Fruit fly (Drosophila melanogaster) whole organism, prepupa: ENCODE results near the gene CG33268.

Source experiments
- Blimp-1 ChIP-seq: fragments of 200-800 bp; sonication (Bioruptor generic); optimal IDR thresholded peaks from 3 replicates; lab custom pipeline; 2017; ENCODE audit warnings: missing biosample characterization, missing genetic modification characterization, mild to moderate bottlenecking, moderate library complexity, missing genetic modification reagents
- CG10669 ChIP-seq: fragments of 200-800 bp; sonication (Bioruptor generic); optimal IDR thresholded peaks from 3 replicates; lab custom pipeline; 2018; ENCODE audit warnings: missing biosample characterization, mild to moderate bottlenecking, missing genetic modification characterization, moderate library complexity
- CG11294 ChIP-seq: fragments of 200-800 bp; sonication (Bioruptor generic); IDR thresholded peaks from 2 replicates; pipeline ENCODE4 v1.3.6; 2022; ENCODE audit warnings: missing biosample characterization, missing genetic modification characterization
- CG11762 ChIP-seq: fragments of 200-800 bp; sonication (Bioruptor generic); optimal IDR thresholded peaks from 3 replicates; lab custom pipeline; 2016; ENCODE audit warnings: missing biosample characterization, missing genetic modification characterization; ENCODE audit not compliant: insufficient read depth
- CG11902 ChIP-seq: fragments of 200-800 bp; sonication (Bioruptor generic); optimal IDR thresholded peaks from 3 replicates; lab custom pipeline; 2016; ENCODE audit warnings: missing biosample characterization, missing genetic modification characterization
- CG15336 ChIP-seq: fragments of 200-800 bp; sonication (Bioruptor generic); IDR thresholded peaks from 2 replicates; pipeline ENCODE4 v1.3.6; 2022; ENCODE audit warnings: missing biosample characterization, missing genetic modification characterization
- CG1621 ChIP-seq: fragments of 200-800 bp; sonication (Bioruptor generic); optimal IDR thresholded peaks from 3 replicates; lab custom pipeline; 2018; ENCODE audit warnings: missing biosample characterization, mild to moderate bottlenecking, missing genetic modification characterization
- CG16779 ChIP-seq: fragments of 200-800 bp; sonication (Bioruptor generic); optimal IDR thresholded peaks from 3 replicates; lab custom pipeline; 2017; ENCODE audit warnings: missing biosample characterization, mild to moderate bottlenecking, missing genetic modification characterization
- CG3032 ChIP-seq: fragments of 200-800 bp; optimal IDR thresholded peaks from 2 replicates; lab custom pipeline; 2019; ENCODE audit warnings: missing biosample characterization, mild to moderate bottlenecking, missing genetic modification characterization, moderate library complexity
- CG31627 ChIP-seq: fragments of 200-800 bp; sonication (Bioruptor generic); optimal IDR thresholded peaks from 3 replicates; lab custom pipeline; 2016; ENCODE audit warnings: missing biosample characterization, missing genetic modification characterization
- CG32006 ChIP-seq: fragments of 200-800 bp; sonication (Bioruptor generic); optimal IDR thresholded peaks from 3 replicates; lab custom pipeline; 2017; ENCODE audit warnings: missing biosample characterization, mild to moderate bottlenecking, missing genetic modification characterization
- CG34406 ChIP-seq: fragments of 200-800 bp; sonication (Bioruptor generic); optimal IDR thresholded peaks from 3 replicates; lab custom pipeline; 2016; ENCODE audit warnings: missing biosample characterization, missing genetic modification characterization
- CG4318 ChIP-seq: fragments of 200-800 bp; sonication (Bioruptor generic); optimal IDR thresholded peaks from 3 replicates; lab custom pipeline; 2017; ENCODE audit warnings: missing biosample characterization, mild to moderate bottlenecking, missing genetic modification characterization
- CG6163 ChIP-seq: fragments of 200-800 bp; sonication (Bioruptor generic); IDR thresholded peaks from 3 replicates; pipeline ENCODE4 v1.3.6; 2022; ENCODE audit warnings: missing biosample characterization, missing genetic modification characterization
- CG6792 ChIP-seq: fragments of 200-800 bp; sonication (Bioruptor generic); optimal IDR thresholded peaks from 3 replicates; lab custom pipeline; 2016; ENCODE audit warnings: missing biosample characterization, missing genetic modification characterization
- CG6854 ChIP-seq: fragments of 200-800 bp; sonication (Bioruptor generic); optimal IDR thresholded peaks from 2 replicates; lab custom pipeline; 2017; ENCODE audit warnings: missing biosample characterization, mild to moderate bottlenecking, missing genetic modification characterization
- CG7368 ChIP-seq: fragments of 200-800 bp; sonication (Bioruptor generic); optimal IDR thresholded peaks from 3 replicates; lab custom pipeline; 2016; ENCODE audit warnings: missing biosample characterization, missing genetic modification characterization
- CG8119 ChIP-seq: fragments of 200-800 bp; sonication (Bioruptor generic); IDR thresholded peaks from 3 replicates; pipeline ENCODE4 v1.3.6; 2022; ENCODE audit warnings: missing biosample characterization, missing genetic modification characterization
- CG8319 ChIP-seq: fragments of 200-800 bp; sonication (Bioruptor generic); optimal IDR thresholded peaks from 3 replicates; lab custom pipeline; 2016; ENCODE audit warnings: missing biosample characterization, missing genetic modification characterization
- CG8632 ChIP-seq: fragments of 200-800 bp; sonication (Bioruptor generic); optimal IDR thresholded peaks from 3 replicates; lab custom pipeline; 2016; ENCODE audit warnings: missing biosample characterization, missing genetic modification characterization
- CG9139 ChIP-seq: fragments of 200-800 bp; sonication (Bioruptor generic); optimal IDR thresholded peaks from 3 replicates; lab custom pipeline; 2017; ENCODE audit warnings: missing biosample characterization, mild to moderate bottlenecking, missing genetic modification characterization
- Eip75B ChIP-seq: fragments of 200-800 bp; sonication (Bioruptor generic); optimal IDR thresholded peaks from 3 replicates; lab custom pipeline; 2016; ENCODE audit warnings: missing biosample characterization, missing genetic modification characterization
- Eip78C ChIP-seq: fragments of 200-800 bp; sonication (Bioruptor generic); peaks from one replicate; lab custom pipeline; 2016; ENCODE audit warnings: missing biosample characterization, missing genetic modification characterization
- Eip93F ChIP-seq: fragments of 200-800 bp; sonication (Bioruptor generic); optimal IDR thresholded peaks from 2 replicates; lab custom pipeline; 2016; ENCODE audit warnings: missing biosample characterization, mild to moderate bottlenecking, missing genetic modification characterization
- Ets21C ChIP-seq: fragments of 200-800 bp; sonication (Bioruptor generic); optimal IDR thresholded peaks from 3 replicates; lab custom pipeline; 2016; ENCODE audit warnings: missing biosample characterization, missing genetic modification characterization
- Ets96B ChIP-seq: fragments of 200-800 bp; optimal IDR thresholded peaks from 2 replicates; lab custom pipeline; 2019; ENCODE audit warnings: missing biosample characterization, mild to moderate bottlenecking, missing genetic modification characterization, moderate library complexity
- Gug ChIP-seq: fragments of 200-800 bp; sonication (Bioruptor generic); IDR thresholded peaks from 2 replicates; pipeline ENCODE4 v1.3.6; 2022; ENCODE audit warnings: missing biosample characterization, missing genetic modification characterization
- Hr39 ChIP-seq: fragments of 200-800 bp; sonication (Bioruptor generic); optimal IDR thresholded peaks from 2 replicates; lab custom pipeline; 2016; ENCODE audit warnings: missing biosample characterization, missing genetic modification characterization
- Hr4 ChIP-seq: fragments of 200-800 bp; sonication (Bioruptor generic); optimal IDR thresholded peaks from 3 replicates; lab custom pipeline; 2016; ENCODE audit warnings: missing biosample characterization, missing genetic modification characterization
- Lpt ChIP-seq: fragments of 200-800 bp; sonication (Bioruptor generic); optimal IDR thresholded peaks from 3 replicates; lab custom pipeline; 2016; ENCODE audit warnings: missing biosample characterization, missing genetic modification characterization
- OdsH ChIP-seq: fragments of 200-800 bp; sonication (Bioruptor generic); optimal IDR thresholded peaks from 3 replicates; lab custom pipeline; 2016; ENCODE audit warnings: missing biosample characterization, missing genetic modification characterization
- Smox ChIP-seq: fragments of 200-800 bp; sonication (Bioruptor generic); optimal IDR thresholded peaks from 3 replicates; lab custom pipeline; 2016; ENCODE audit warnings: missing biosample characterization, missing genetic modification characterization
- Sox102F ChIP-seq: fragments of 200-800 bp; sonication (Bioruptor generic); optimal IDR thresholded peaks from 2 replicates; lab custom pipeline; 2016; ENCODE audit warnings: missing biosample characterization, mild to moderate bottlenecking, missing genetic modification characterization
- Sox14 ChIP-seq: fragments of 200-800 bp; sonication (Bioruptor generic); optimal IDR thresholded peaks from 3 replicates; lab custom pipeline; 2016; ENCODE audit warnings: missing biosample characterization, missing genetic modification characterization
- Sox15 ChIP-seq: fragments of 200-800 bp; sonication (Bioruptor generic); optimal IDR thresholded peaks from 3 replicates; lab custom pipeline; 2016; ENCODE audit warnings: missing biosample characterization, missing genetic modification characterization
- achi ChIP-seq: fragments of 200-800 bp; sonication (Bioruptor generic); optimal IDR thresholded peaks from 3 replicates; lab custom pipeline; 2016; ENCODE audit warnings: missing biosample characterization, missing genetic modification characterization
- acj6 ChIP-seq: fragments of 200-800 bp; sonication (Bioruptor generic); optimal IDR thresholded peaks from 3 replicates; lab custom pipeline; 2016; ENCODE audit warnings: missing biosample characterization, missing genetic modification characterization
- cyc ChIP-seq: fragments of 200-800 bp; sonication (Bioruptor generic); optimal IDR thresholded peaks from 3 replicates; lab custom pipeline; 2016; ENCODE audit warnings: missing biosample characterization, missing genetic modification characterization
- dac ChIP-seq: fragments of 200-800 bp; sonication (Bioruptor generic); optimal IDR thresholded peaks from 2 replicates; lab custom pipeline; 2017; ENCODE audit warnings: missing biosample characterization, mild to moderate bottlenecking, missing genetic modification characterization
- dsx ChIP-seq: fragments of 200-800 bp; optimal IDR thresholded peaks from 3 replicates; lab custom pipeline; 2019; ENCODE audit warnings: missing biosample characterization, mild to moderate bottlenecking, missing genetic modification characterization, moderate library complexity; ENCODE audit not compliant: poor library complexity, severe bottlenecking
- eg ChIP-seq: fragments of 200-800 bp; sonication (Bioruptor generic); IDR thresholded peaks from 3 replicates; pipeline ENCODE4 v1.3.6; 2022; ENCODE audit warnings: missing biosample characterization, missing genetic modification characterization
- esn ChIP-seq: fragments of 200-800 bp; sonication (Bioruptor generic); optimal IDR thresholded peaks from 2 replicates; lab custom pipeline; 2016; ENCODE audit warnings: missing biosample characterization, mild to moderate bottlenecking, missing genetic modification characterization, moderate library complexity
- fd85E ChIP-seq: fragments of 200-800 bp; sonication (Bioruptor generic); optimal IDR thresholded peaks from 3 replicates; lab custom pipeline; 2016; ENCODE audit warnings: missing biosample characterization, missing genetic modification characterization
- fkh ChIP-seq: fragments of 200-800 bp; sonication (Bioruptor generic); optimal IDR thresholded peaks from 3 replicates; lab custom pipeline; 2017; ENCODE audit warnings: missing biosample characterization, mild to moderate bottlenecking, missing genetic modification characterization, moderate library complexity
- lz ChIP-seq: fragments of 200-800 bp; sonication (Bioruptor generic); optimal IDR thresholded peaks from 3 replicates; lab custom pipeline; 2016; ENCODE audit warnings: missing biosample characterization, missing genetic modification characterization
- net ChIP-seq: fragments of 200-800 bp; sonication (Bioruptor generic); optimal IDR thresholded peaks from 3 replicates; lab custom pipeline; 2016; ENCODE audit warnings: missing biosample characterization, missing genetic modification characterization
- pdm3 ChIP-seq: fragments of 200-800 bp; sonication (Bioruptor generic); optimal IDR thresholded peaks from 3 replicates; lab custom pipeline; 2016; ENCODE audit warnings: missing biosample characterization, missing genetic modification characterization
- ss ChIP-seq, 2 experiments: fragments of 200-800 bp; sonication (Bioruptor generic); optimal IDR thresholded peaks; 2 replicates in 1 of 2; 3 replicates in 1 of 2; lab custom pipeline; 2017 to 2018; ENCODE audit warnings: mild to moderate bottlenecking in 2 of 2, missing biosample characterization in 2 of 2, missing genetic modification characterization in 2 of 2, moderate library complexity in 1 of 2
- svp ChIP-seq: fragments of 200-800 bp; sonication (Bioruptor generic); peaks from one replicate; lab custom pipeline; 2016; ENCODE audit warnings: missing biosample characterization, missing genetic modification characterization
- vri ChIP-seq: fragments of 200-800 bp; sonication (Bioruptor generic); optimal IDR thresholded peaks from 3 replicates; lab custom pipeline; 2016; ENCODE audit warnings: missing biosample characterization, mild to moderate bottlenecking, missing genetic modification characterization

Gene CG33268

DNA sequence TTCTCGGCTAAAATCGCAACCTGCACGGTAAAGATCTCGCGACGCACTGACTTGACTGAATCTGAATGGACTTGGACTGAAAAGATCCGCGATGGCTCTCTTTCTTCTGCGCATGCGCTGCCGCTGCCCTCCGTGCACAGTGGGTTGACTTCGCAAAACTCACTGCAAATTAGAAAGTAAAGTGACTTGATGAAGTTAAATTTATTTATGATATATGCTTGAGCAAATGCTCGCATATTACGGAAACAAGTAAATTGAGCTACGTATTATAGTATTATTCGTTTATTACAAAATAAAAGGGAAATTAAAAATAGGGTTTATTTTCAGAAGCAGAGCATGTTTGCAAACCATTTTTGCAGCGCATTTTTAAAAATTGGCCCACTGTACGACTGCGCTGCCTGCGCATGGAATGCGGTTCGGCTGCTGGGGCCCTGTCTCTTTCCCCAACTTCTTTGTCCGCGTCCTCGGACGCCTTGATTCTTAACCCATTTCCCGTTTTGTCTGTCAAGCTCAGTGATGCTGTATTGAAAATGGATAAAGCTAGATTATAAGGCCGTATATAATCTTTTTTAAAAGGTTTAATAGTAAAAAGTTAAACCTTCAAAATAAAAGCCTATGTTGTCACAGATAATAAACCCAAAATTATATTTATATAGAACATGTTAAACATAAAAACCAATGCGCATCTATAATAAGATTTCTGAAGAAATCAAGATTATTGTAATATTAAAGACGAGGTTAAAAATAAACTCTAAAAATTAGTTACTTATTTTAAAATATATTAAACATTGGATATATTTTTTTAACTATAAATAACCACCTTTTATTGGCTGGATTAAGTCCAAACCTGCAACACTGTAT, 3.1 kb downstream of the CG33268 start, which contains the start of gene rt:
Gene rt, minus strand, starts transcription at position 51 of the 861 bp plus-strand sequence.
- TF ChIP-seq CG16779 (tag; lab: Kevin White, UChicago) (peak; percentile 81), CG6854 (GFP tag; lab: Kevin White, UChicago) (peak; percentile 81), CG8632 (GFP tag; lab: Kevin White, UChicago) (peak; percentile 70), Blimp-1 (no peak), pdm3 (peak; percentile 82), CG32006 (GFP tag; lab: Kevin White, UChicago) (peak; percentile 83), CG11762 (GFP tag; lab: Kevin White, UChicago) (peak; percentile 70), esn (GFP tag; lab: Kevin White, UChicago) (peak; percentile 82), Lpt (peak; percentile 67), CG6163 (GFP tag; lab: Robert Waterston, UW) (peak; percentile 78; the same call in 2 of the 3 replicates), Ets96B (tag; lab: Kevin White, UChicago) (peak; percentile 88), CG4318 (peak; percentile 61), ss (GFP tag; optimal IDR thresholded peaks at IDR 0.05; lab: Kevin White, UChicago) (peak; percentile 81 to 89), acj6 (GFP tag; lab: Kevin White, UChicago) (peak; percentile 77), net (GFP tag; lab: Kevin White, UChicago) (peak; percentile 84), Ets21C (peak; percentile 73), achi (GFP tag; lab: Kevin White, UChicago) (peak; percentile 76), CG9139 (peak; percentile 82), Gug (peak; percentile 63), cyc (GFP tag; lab: Kevin White, UChicago) (peak; percentile 77), fkh (GFP tag; lab: Kevin White, UChicago) (no peak), Sox15 (GFP tag; lab: Kevin White, UChicago) (peak; percentile 62), Smox (GFP tag; lab: Kevin White, UChicago) (peak; percentile 78), CG34406 (GFP tag; lab: Kevin White, UChicago) (peak; percentile 78), Hr39 (GFP tag; lab: Kevin White, UChicago) (peak; percentile 62), CG8119 (GFP tag; lab: Robert Waterston, UW) (peak; percentile 83), dsx (GFP tag; lab: Kevin White, UChicago) (peak; percentile 85), fd85E (GFP tag; lab: Kevin White, UChicago) (no peak), eg (GFP tag; lab: Robert Waterston, UW) (peak; percentile 74; the same call in 2 of the 3 replicates), Sox102F (GFP tag; lab: Kevin White, UChicago) (peak; percentile 78), dac (GFP tag; lab: Kevin White, UChicago) (peak; percentile 72), Eip75B (GFP tag; lab: Kevin White, UChicago) (peak; percentile 85), Eip78C (GFP tag; lab: Kevin White, UChicago) (peak; percentile 95), CG31627 (peak; percentile 75), Hr4 (GFP tag; lab: Kevin White, UChicago) (peak; percentile 83), CG6792 (GFP tag; lab: Kevin White, UChicago) (peak; percentile 80), Eip93F (GFP tag; lab: Kevin White, UChicago) (peak; percentile 51), CG11294 (GFP tag; lab: Robert Waterston, UW) (peak; percentile 56; the same call in 1 of the 2 replicates), CG8319 (GFP tag; lab: Kevin White, UChicago) (peak; percentile 69), lz (GFP tag; lab: Kevin White, UChicago) (peak; percentile 83), CG15336 (GFP tag; lab: Robert Waterston, UW) (peak; percentile 84), CG11902 (GFP tag; lab: Kevin White, UChicago) (peak; percentile 63), vri (GFP tag; lab: Kevin White, UChicago) (peak; percentile 51), svp (GFP tag; lab: Kevin White, UChicago) (peak; percentile 92), Sox14 (GFP tag; lab: Kevin White, UChicago) (peak; percentile 88), CG10669 (GFP tag; lab: Kevin White, UChicago) (peak; percentile 92), CG7368 (GFP tag; lab: Kevin White, UChicago) (peak; percentile 84), CG3032 (tag; lab: Kevin White, UChicago) (peak; percentile 94), CG1621 (tag; lab: Kevin White, UChicago) (peak; percentile 88), OdsH (GFP tag; lab: Kevin White, UChicago) (peak; percentile 77)
